Worm (Caenorhabditis elegans) whole organism, L4 larva: Measurements from ENCODE around the gene arrd-15.
A peak's percentile ranks its signal among the peaks of the same experiment; 100 is the strongest.

Source experiments
- F26F4.8 ChIP-seq: fragments of 200-800 bp; sonication (Bioruptor generic); conservative IDR thresholded peaks from 2 replicates; pipeline ENCODE4 v1.3.6; 2022; ENCODE audit warnings: missing genetic modification characterization, missing compliant biosample characterization
- F44E2.7 ChIP-seq: fragments of 200-800 bp; sonication (Bioruptor generic); IDR thresholded peaks from 2 replicates; pipeline ENCODE4 v2.1.2; 2022; ENCODE audit warnings: missing genetic modification characterization, missing compliant biosample characterization
- F49E8.2 ChIP-seq: sonication (generic microtip); optimal IDR thresholded peaks from 2 replicates; lab custom pipeline; 2016; ENCODE audit warnings: missing compliant biosample characterization, mild to moderate bottlenecking, missing genetic modification characterization, borderline replicate concordance
- R02D3.7 ChIP-seq: fragments of 150-350 bp; sonication (generic microtip); optimal IDR thresholded peaks from 3 replicates; lab custom pipeline; 2014; ENCODE audit warnings: missing biosample characterization, missing genetic modification characterization
- T20F7.1 ChIP-seq: fragments of 200-800 bp; sonication (Bioruptor generic); optimal IDR thresholded peaks from 2 replicates; lab custom pipeline; 2018; ENCODE audit warnings: mild to moderate bottlenecking, missing genetic modification characterization, missing compliant biosample characterization
- Y105C5A.15 ChIP-seq: fragments of 200-800 bp; sonication (Bioruptor generic); IDR thresholded peaks from 2 replicates; pipeline ENCODE4 v1.3.6; 2022; ENCODE audit warnings: missing genetic modification characterization, missing compliant biosample characterization
- ZK337.2 ChIP-seq: fragments of 200-800 bp; sonication (Bioruptor generic); IDR thresholded peaks from 2 replicates; pipeline ENCODE4 v1.3.6; 2022; ENCODE audit warnings: missing genetic modification reagents, missing genetic modification characterization, missing compliant biosample characterization
- aha-1 ChIP-seq: fragments of 150-350 bp; peaks from one replicate; lab custom pipeline; 2014; ENCODE audit warnings: missing biosample characterization, missing genetic modification characterization
- ceh-28 ChIP-seq: fragments of 150-350 bp; optimal IDR thresholded peaks from 2 replicates; lab custom pipeline; 2014; ENCODE audit warnings: missing biosample characterization, missing genetic modification reagents, missing genetic modification characterization
- ceh-32 ChIP-seq: sonication (generic microtip); optimal IDR thresholded peaks from 2 replicates; lab custom pipeline; 2016; ENCODE audit warnings: mild to moderate bottlenecking, missing genetic modification characterization, missing compliant biosample characterization; ENCODE audit not compliant: poor library complexity
- ceh-62 ChIP-seq: sonication (generic microtip); optimal IDR thresholded peaks from 2 replicates; lab custom pipeline; 2017; ENCODE audit warnings: missing biosample characterization, missing genetic modification characterization
- dmd-6 ChIP-seq: fragments of 200-800 bp; sonication (Bioruptor generic); IDR thresholded peaks from 2 replicates; pipeline ENCODE4 v1.3.6; 2022; ENCODE audit warnings: missing genetic modification reagents, missing genetic modification characterization, missing compliant biosample characterization
- dmd-8 ChIP-seq: fragments of 200-800 bp; sonication (Bioruptor generic); IDR thresholded peaks from 2 replicates; pipeline ENCODE4 v1.3.6; 2022; ENCODE audit warnings: missing genetic modification characterization, missing compliant biosample characterization
- dmd-9 ChIP-seq: fragments of 200-800 bp; sonication (Bioruptor generic); IDR thresholded peaks from 2 replicates; pipeline ENCODE4 v1.3.6; 2022; ENCODE audit warnings: missing genetic modification reagents, missing genetic modification characterization, missing compliant biosample characterization
- dpl-1 ChIP-seq: fragments of 150-350 bp; optimal IDR thresholded peaks from 2 replicates; lab custom pipeline; 2014; ENCODE audit warnings: missing biosample characterization, missing genetic modification reagents, missing genetic modification characterization
- duxl-1 ChIP-seq: sonication (generic microtip); optimal IDR thresholded peaks from 2 replicates; lab custom pipeline; 2016; ENCODE audit warnings: mild to moderate bottlenecking, missing genetic modification characterization, moderate library complexity, missing compliant biosample characterization; ENCODE audit not compliant: poor library complexity
- fos-1 ChIP-seq: fragments of 150-350 bp; optimal IDR thresholded peaks from 2 replicates; lab custom pipeline; 2014; ENCODE audit warnings: missing biosample characterization, missing genetic modification characterization
- hif-1 ChIP-seq, 2 experiments: sonication (generic microtip); optimal IDR thresholded peaks; 2 replicates each; lab custom pipeline; 2016 to 2017; ENCODE audit warnings: missing compliant biosample characterization in 2 of 2, missing genetic modification characterization in 2 of 2, missing genetic modification reagents in 2 of 2, missing genotype in 2 of 2, mild to moderate bottlenecking in 1 of 2
- hlh-11 ChIP-seq: fragments of 200-800 bp; sonication (Bioruptor generic); optimal IDR thresholded peaks from 2 replicates; lab custom pipeline; 2018; ENCODE audit warnings: mild to moderate bottlenecking, missing genetic modification characterization, missing compliant biosample characterization
- hmg-1.1 ChIP-seq: fragments of 200-800 bp; sonication (Bioruptor generic); IDR thresholded peaks from 2 replicates; pipeline ENCODE4 v1.3.6; 2022; ENCODE audit warnings: missing genetic modification reagents, missing genetic modification characterization, missing compliant biosample characterization
- jun-1 ChIP-seq: fragments of 150-350 bp; optimal IDR thresholded peaks from 2 replicates; lab custom pipeline; 2014; ENCODE audit warnings: missing biosample characterization, missing genetic modification reagents, missing genetic modification characterization
- lin-13 ChIP-seq: fragments of 150-350 bp; optimal IDR thresholded peaks from 2 replicates; lab custom pipeline; 2014; ENCODE audit warnings: missing biosample characterization, missing genetic modification reagents, missing genetic modification characterization
- lin-29 ChIP-seq: fragments of 200-800 bp; sonication (Bioruptor generic); IDR thresholded peaks from 2 replicates; pipeline ENCODE4 v1.3.6; 2022; ENCODE audit warnings: missing genetic modification reagents, missing genetic modification characterization, missing compliant biosample characterization
- lir-3 ChIP-seq: sonication (generic microtip); optimal IDR thresholded peaks from 2 replicates; lab custom pipeline; 2016; ENCODE audit warnings: mild to moderate bottlenecking, missing genetic modification characterization, missing compliant biosample characterization
- lsy-2 ChIP-seq, 2 experiments: fragments of 150-350 bp in 1 of 2; sonication (generic microtip) in 1 of 2; optimal IDR thresholded peaks; 2 replicates each; lab custom pipeline; 2014 to 2017; ENCODE audit warnings: missing biosample characterization in 2 of 2, missing genetic modification characterization in 2 of 2
- mdl-1 ChIP-seq, 2 experiments: fragments of 150-350 bp in 1 of 2; sonication (generic microtip) in 1 of 2; optimal IDR thresholded peaks; 2 replicates each; lab custom pipeline; 2014 to 2017; ENCODE audit warnings: missing biosample characterization in 2 of 2, missing genetic modification characterization in 2 of 2
- mdt-29 ChIP-seq: fragments of 200-800 bp; sonication (Bioruptor generic); IDR thresholded peaks from 2 replicates; pipeline ENCODE4 v1.3.6; 2022; ENCODE audit warnings: missing genetic modification reagents, missing genetic modification characterization, missing compliant biosample characterization
- mep-1 ChIP-seq: fragments of 150-350 bp; sonication (generic microtip); optimal IDR thresholded peaks from 3 replicates; lab custom pipeline; 2014; ENCODE audit warnings: missing biosample characterization, missing genetic modification characterization
- mes-2 ChIP-seq: sonication (generic microtip); optimal IDR thresholded peaks from 2 replicates; lab custom pipeline; 2016; ENCODE audit warnings: missing genotype, mild to moderate bottlenecking, missing genetic modification characterization, missing compliant biosample characterization; ENCODE audit not compliant: poor library complexity, severe bottlenecking
- mxl-2 ChIP-seq: fragments of 200-800 bp; sonication (Bioruptor generic); conservative IDR thresholded peaks from 2 replicates; pipeline ENCODE4 v1.3.6; 2022; ENCODE audit warnings: missing genetic modification reagents, missing genetic modification characterization, missing compliant biosample characterization
- mxl-3 ChIP-seq: fragments of 200-800 bp; sonication (Bioruptor generic); optimal IDR thresholded peaks from 2 replicates; lab custom pipeline; 2018; ENCODE audit warnings: mild to moderate bottlenecking, missing genetic modification characterization, missing compliant biosample characterization
- nhr-10 ChIP-seq: fragments of 150-350 bp; optimal IDR thresholded peaks from 2 replicates; lab custom pipeline; 2014; ENCODE audit warnings: missing biosample characterization, missing genetic modification characterization
- nhr-28 ChIP-seq: fragments of 150-350 bp; optimal IDR thresholded peaks from 2 replicates; lab custom pipeline; 2014; ENCODE audit warnings: missing biosample characterization, missing genetic modification characterization
- nhr-42 ChIP-seq: fragments of 200-800 bp; sonication (Bioruptor generic); IDR thresholded peaks from 2 replicates; pipeline ENCODE4 v1.3.6; 2022; ENCODE audit warnings: missing genetic modification characterization, missing compliant biosample characterization
- nhr-48 ChIP-seq: sonication (generic microtip); optimal IDR thresholded peaks from 2 replicates; lab custom pipeline; 2016; ENCODE audit warnings: mild to moderate bottlenecking, missing genetic modification characterization, missing compliant biosample characterization
- nhr-6 ChIP-seq: fragments of 150-350 bp; optimal IDR thresholded peaks from 2 replicates; lab custom pipeline; 2014; ENCODE audit warnings: missing biosample characterization, missing genetic modification characterization
- nhr-76 ChIP-seq: fragments of 150-350 bp; optimal IDR thresholded peaks from 2 replicates; lab custom pipeline; 2014; ENCODE audit warnings: missing biosample characterization, missing genetic modification characterization
- php-3 ChIP-seq: fragments of 200-800 bp; sonication (Bioruptor generic); IDR thresholded peaks from 2 replicates; pipeline ENCODE4 v1.3.6; 2022; ENCODE audit warnings: missing genetic modification reagents, missing genetic modification characterization, missing compliant biosample characterization
- rbr-2 ChIP-seq: sonication (generic microtip); optimal IDR thresholded peaks from 2 replicates; lab custom pipeline; 2016; ENCODE audit warnings: missing genotype, missing genetic modification characterization, missing compliant biosample characterization
- saeg-2 ChIP-seq: fragments of 200-800 bp; sonication (Bioruptor generic); IDR thresholded peaks from 2 replicates; pipeline ENCODE4 v1.3.6; 2022; ENCODE audit warnings: missing genetic modification reagents, missing genetic modification characterization, missing compliant biosample characterization
- set-16 ChIP-seq: fragments of 200-800 bp; sonication (Bioruptor generic); IDR thresholded peaks from 2 replicates; pipeline ENCODE4 v1.3.6; 2022; ENCODE audit warnings: missing genetic modification reagents, missing genetic modification characterization, missing compliant biosample characterization
- snpc-1.2 ChIP-seq: fragments of 200-800 bp; sonication (Bioruptor generic); IDR thresholded peaks from 2 replicates; pipeline ENCODE4 v1.3.6; 2022; ENCODE audit warnings: missing genetic modification reagents, missing genetic modification characterization, missing compliant biosample characterization
- snpc-4 ChIP-seq: fragments of 150-350 bp; optimal IDR thresholded peaks from 2 replicates; lab custom pipeline; 2014; ENCODE audit warnings: missing biosample characterization, missing genetic modification characterization
- unc-130 ChIP-seq: sonication (generic microtip); optimal IDR thresholded peaks from 2 replicates; lab custom pipeline; 2016; ENCODE audit warnings: missing genetic modification reagents, missing genetic modification characterization, missing compliant biosample characterization
- unc-39 ChIP-seq: sonication (generic microtip); optimal IDR thresholded peaks from 2 replicates; lab custom pipeline; 2017; ENCODE audit warnings: missing biosample characterization, missing genetic modification characterization
- zfp-2 ChIP-seq: sonication (generic microtip); optimal IDR thresholded peaks from 2 replicates; lab custom pipeline; 2016; ENCODE audit warnings: mild to moderate bottlenecking, missing genetic modification characterization, missing compliant biosample characterization
- zip-2 ChIP-seq: fragments of 150-350 bp; optimal IDR thresholded peaks from 2 replicates; lab custom pipeline; 2014; ENCODE audit warnings: missing biosample characterization, missing genetic modification characterization
- ztf-11 ChIP-seq: fragments of 150-350 bp; optimal IDR thresholded peaks from 2 replicates; lab custom pipeline; 2014; ENCODE audit warnings: missing biosample characterization, missing genetic modification characterization

The arrd-15 gene

ce11 chrIII:8904044-8904443 is 25.8 kb upstream of the arrd-15 start, which contains the start of gene lin-9 (continued):
- TF ChIP-seq T20F7.1 (GFP tag; lab: Kevin White, UChicago) (peak; percentile 91), snpc-1.2 (GFP tag; lab: Robert Waterston, UW) (peak; percentile 82), nhr-76 (tag; lab: Kevin White, UChicago) (no peak), mep-1 (tag; lab: Kevin White, UChicago) (peak; percentile 97), unc-130 (GFP tag; lab: Kevin White, UChicago) (peak; percentile 81), dmd-9 (GFP tag; lab: Robert Waterston, UW) (peak; percentile 90), ceh-32 (peak; percentile 76), mxl-2 (peak; percentile 67; the same call in 1 of the 2 replicates), rbr-2 (tag; lab: Kevin White, UChicago) (peak; percentile 94), zip-2 (tag; lab: Kevin White, UChicago) (peak; percentile 20), ceh-62 (no peak), fos-1 (tag; lab: Kevin White, UChicago) (no peak), mxl-3 (GFP tag; lab: Kevin White, UChicago) (peak; percentile 89), ztf-11 (tag; lab: Kevin White, UChicago) (no peak), mes-2 (peak; percentile 95), lsy-2 (tag; optimal IDR thresholded peaks at IDR 0.05; lab: Kevin White, UChicago) (peak; percentile 99 to 100), lin-29 (GFP tag; lab: Robert Waterston, UW) (peak; percentile 78), set-16 (GFP tag; lab: Robert Waterston, UW) (peak; percentile 90), dmd-8 (no peak)

ce11 chrIII:8904914-8905665 is 24.7 kb upstream of the arrd-15 start, which contains the start of gene unc-32:
TSS of gene unc-32 (plus strand) at chrIII:8905615.
- TF ChIP-seq lin-13 (GFP tag; lab: Kevin White, UChicago) (peak; percentile 11), ceh-28 (tag; lab: Kevin White, UChicago) (peak; percentile 42), nhr-10 (tag; lab: Kevin White, UChicago) (no peak), dpl-1 (GFP tag; lab: Kevin White, UChicago) (peak; percentile 46), hlh-11 (tag; lab: Kevin White, UChicago) (peak; percentile 37), F44E2.7 (GFP tag; lab: Robert Waterston, UW) (no peak), F26F4.8 (GFP tag; lab: Robert Waterston, UW) (no peak), dmd-6 (GFP tag; lab: Robert Waterston, UW) (peak; percentile 19; the same call in 1 of the 2 replicates), hmg-1.1 (GFP tag; lab: Robert Waterston, UW) (peak; percentile 46; the same call in 1 of the 2 replicates), nhr-28 (tag; lab: Kevin White, UChicago) (no peak), mdt-29 (no peak), mes-2 (peak; percentile 50), zfp-2 (no peak), F49E8.2 (tag; lab: Kevin White, UChicago) (no peak), ZK337.2 (GFP tag; lab: Robert Waterston, UW) (no peak), aha-1 (tag; lab: Kevin White, UChicago) (peak; percentile 24), T20F7.1 (GFP tag; lab: Kevin White, UChicago) (no peak), nhr-6 (no peak), set-16 (GFP tag; lab: Robert Waterston, UW) (0 out of 2 replicates have a peak, but pooled peaks have one; percentile 5), hif-1 (tag; optimal IDR thresholded peaks at IDR 0.05; lab: Kevin White, UChicago) (peak in 1 of 2 experiments; percentile 47), lir-3 (tag; lab: Kevin White, UChicago) (no peak), mdl-1 (tag; optimal IDR thresholded peaks at IDR 0.05; lab: Kevin White, UChicago) (peak in 1 of 2 experiments; percentile 74), saeg-2 (GFP tag; lab: Robert Waterston, UW) (no peak), ceh-62 (no peak), snpc-4 (tag; lab: Kevin White, UChicago) (no peak), nhr-42 (GFP tag; lab: Robert Waterston, UW) (no peak), php-3 (GFP tag; lab: Robert Waterston, UW) (no peak), jun-1 (tag; lab: Kevin White, UChicago) (no peak), unc-39 (no peak), mep-1 (tag; lab: Kevin White, UChicago) (peak; percentile 59), nhr-48 (tag; lab: Kevin White, UChicago) (no peak), lin-29 (GFP tag; lab: Robert Waterston, UW) (no peak), Y105C5A.15 (GFP tag; lab: Robert Waterston, UW) (no peak), duxl-1 (tag; lab: Kevin White, UChicago) (no peak), R02D3.7 (tag; lab: Kevin White, UChicago) (no peak), lsy-2 (tag; optimal IDR thresholded peaks at IDR 0.05; lab: Kevin White, UChicago) (peak; percentile 68 to 88), zip-2 (tag; lab: Kevin White, UChicago) (no peak)
